Worm (Caenorhabditis elegans): ENCODE data around the gene T14B4.20.

DNA sequence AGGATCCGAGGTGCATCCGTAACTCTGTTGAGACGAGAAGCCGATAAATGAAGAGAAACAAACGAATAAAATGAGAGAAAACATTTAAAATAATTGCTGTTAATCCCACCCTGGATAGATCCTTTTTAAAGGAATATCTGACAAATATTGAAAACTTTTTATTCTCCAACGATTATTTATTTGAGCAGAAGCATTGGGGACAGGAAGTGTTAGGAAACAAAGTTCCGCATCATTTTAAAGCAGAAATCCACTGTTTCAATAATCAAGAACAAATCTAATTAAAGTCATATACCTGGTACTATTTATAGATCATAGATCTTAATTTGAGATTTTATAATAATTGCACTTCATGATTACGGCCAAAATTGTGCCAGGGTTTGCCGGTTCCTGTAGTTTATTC is 34.2 kb downstream of the T14B4.20 start, which contains the start of gene F41G3.20:
- TF ChIP-seq tra-4 (tag; optimal IDR thresholded peaks at IDR 0.05): no peak
- no peak for TF ChIP-seq ama-1 (optimal IDR thresholded peaks at IDR 0.05)
- TF ChIP-seq hmg-4 (GFP tag; optimal IDR thresholded peaks at IDR 0.05): no peak

Data from whole organism, early embryonic.